Worm (Caenorhabditis elegans): ENCODE measurements around the gene gmeb-3.

Gene gmeb-3

DNA sequence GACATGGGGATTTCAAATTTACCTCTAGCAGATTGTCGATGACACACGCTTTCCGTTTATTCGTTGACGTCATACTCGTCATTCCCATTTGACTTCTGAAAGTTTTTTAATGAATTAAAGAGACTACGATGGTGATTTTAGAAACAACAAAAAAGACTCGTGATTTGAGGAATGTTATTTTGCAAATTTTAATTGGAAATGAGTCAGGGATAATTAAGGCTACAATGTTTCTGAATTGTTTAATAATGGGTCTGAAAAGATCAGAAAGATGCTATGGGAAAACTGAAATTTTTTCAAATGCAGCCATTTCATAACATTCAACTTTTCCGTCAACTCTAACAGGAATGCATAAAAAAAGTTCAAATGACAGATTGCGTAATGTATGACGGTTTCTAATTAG is 2.8 kb upstream of the gmeb-3 start, which contains the start of gene C44F1.1:
Gene C44F1.1, minus strand, starts transcription at position 101 of the 400 bp plus-strand sequence.
- TF ChIP-seq zip-8 (tag; optimal IDR thresholded peaks at IDR 0.05) (peak; percentile 34), unc-120 (tag; optimal IDR thresholded peaks at IDR 0.05; ENCODE audit: poor library complexity, severe bottlenecking) (no peak)

ce11 chrIII:3773173-3773572 is 4.9 kb downstream of the gmeb-3 start, which contains the start of gene lec-4:
Gene lec-4 (minus strand): TSS chrIII:3773326.
- TF ChIP-seq nhr-76 (tag; optimal IDR thresholded peaks at IDR 0.05) (no peak), blmp-1 (tag; optimal IDR thresholded peaks at IDR 0.05) (no peak), lsy-2 (tag; optimal IDR thresholded peaks at IDR 0.05) (no peak), tbx-8 (GFP tag; optimal IDR thresholded peaks at IDR 0.05) (no peak), nhr-12 (tag; optimal IDR thresholded peaks at IDR 0.05) (no peak), elt-1 (tag; optimal IDR thresholded peaks at IDR 0.05; ENCODE audit: borderline replicate concordance, insufficient read depth) (no peak)

- TF ChIP-seq ceh-43 (GFP tag; optimal IDR thresholded peaks at IDR 0.05) (no peak), nhr-28 (tag; optimal IDR thresholded peaks at IDR 0.05) (no peak), lsy-2 (tag; optimal IDR thresholded peaks at IDR 0.05) (no peak), ces-1 (GFP tag; optimal IDR thresholded peaks at IDR 0.05) (no peak), lin-13 (tag; optimal IDR thresholded peaks at IDR 0.05) (no peak)
Observed at ce11 chrIII:3774550-3774949, 6.2 kb downstream of the gmeb-3 start.

- TF ChIP-seq ztf-11 (tag; optimal IDR thresholded peaks at IDR 0.05) (no peak), unc-62 (GFP tag; optimal IDR thresholded peaks at IDR 0.05) (peak; percentile 52), tbx-8 (GFP tag; optimal IDR thresholded peaks at IDR 0.05) (no peak), hlh-1 (tag; optimal IDR thresholded peaks at IDR 0.05) (peak; percentile 68), nhr-12 (tag; optimal IDR thresholded peaks at IDR 0.05) (no peak), lin-13 (tag; optimal IDR thresholded peaks at IDR 0.05) (no peak), mab-5 (tag; optimal IDR thresholded peaks at IDR 0.05) (peak; percentile 40), ceh-43 (GFP tag; optimal IDR thresholded peaks at IDR 0.05) (no peak)
Observed at ce11 chrIII:3781827-3782226, 13.5 kb downstream of the gmeb-3 start.

DNA sequence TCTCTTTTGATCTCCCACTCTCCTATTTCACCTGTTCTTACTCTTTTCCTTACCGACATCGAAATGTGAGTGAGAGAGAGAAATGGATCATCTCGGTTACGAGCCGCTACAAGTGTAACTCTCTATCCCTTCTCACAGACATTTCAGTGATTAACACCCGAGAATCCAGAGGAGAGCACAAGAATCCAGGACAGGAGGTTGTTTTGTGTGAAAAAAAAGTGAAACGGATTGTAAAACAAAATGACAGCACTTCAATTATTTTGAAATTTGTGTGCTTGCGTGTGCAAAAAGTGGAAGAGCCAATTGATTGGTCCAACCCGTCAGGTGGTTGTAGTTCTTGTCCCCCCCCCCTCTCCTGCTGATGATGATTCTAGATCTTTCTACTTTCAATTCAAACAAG is 14.6 kb downstream of the gmeb-3 start:
- TF ChIP-seq lsy-2 (tag; optimal IDR thresholded peaks at IDR 0.05) (no peak), sem-2 (GFP tag; optimal IDR thresholded peaks at IDR 0.05) (no peak), ham-2 (GFP tag; optimal IDR thresholded peaks at IDR 0.05) (no peak), unc-62 (GFP tag; optimal IDR thresholded peaks at IDR 0.05) (peak; percentile 87), unc-120 (tag; optimal IDR thresholded peaks at IDR 0.05; ENCODE audit: poor library complexity, severe bottlenecking) (peak; percentile 80), hlh-1 (tag; optimal IDR thresholded peaks at IDR 0.05) (peak; percentile 62)

DNA sequence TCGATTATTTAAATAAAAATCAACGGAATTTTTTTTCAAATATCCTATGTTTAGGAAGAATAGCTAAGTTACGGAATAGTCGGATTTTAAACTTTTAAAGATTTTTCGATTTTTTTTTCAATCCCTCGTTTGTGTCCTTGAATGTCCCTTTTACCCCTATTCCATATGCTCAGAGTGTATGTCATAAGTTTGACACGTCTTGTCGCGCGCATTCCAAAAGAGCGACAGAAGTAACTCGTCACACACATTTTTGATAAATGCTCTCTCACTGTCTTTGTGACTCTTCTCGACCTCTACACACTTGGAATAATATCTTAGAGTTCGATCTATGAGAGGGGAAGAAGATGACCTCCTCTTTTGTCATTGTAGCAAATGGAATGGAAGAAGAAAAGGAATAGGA is 15.6 kb downstream of the gmeb-3 start:
- TF ChIP-seq unc-62 (GFP tag; optimal IDR thresholded peaks at IDR 0.05): peak; percentile 5
- TF ChIP-seq elt-3 (tag; optimal IDR thresholded peaks at IDR 0.05): no peak
- TF ChIP-seq bed-3 (GFP tag; optimal IDR thresholded peaks at IDR 0.05): no peak
- no peak for TF ChIP-seq drap-1 (GFP tag; optimal IDR thresholded peaks at IDR 0.05)
- TF ChIP-seq lsy-2 (tag; optimal IDR thresholded peaks at IDR 0.05): no peak
- TF ChIP-seq hlh-1 (tag; optimal IDR thresholded peaks at IDR 0.05): no peak
- TF ChIP-seq zip-8 (tag; optimal IDR thresholded peaks at IDR 0.05): no peak
- TF ChIP-seq nhr-237 (tag; optimal IDR thresholded peaks at IDR 0.05): no peak

ce11 chrIII:3785094-3785493 is 16.8 kb downstream of the gmeb-3 start:
- TF ChIP-seq bed-3 (GFP tag; optimal IDR thresholded peaks at IDR 0.05) (no peak), hlh-1 (tag; optimal IDR thresholded peaks at IDR 0.05) (no peak), snpc-4 (tag; optimal IDR thresholded peaks at IDR 0.05) (no peak), drap-1 (GFP tag; optimal IDR thresholded peaks at IDR 0.05) (no peak), M03D4.4 (tag; optimal IDR thresholded peaks at IDR 0.05) (no peak)

- TF ChIP-seq lsy-2 (tag; optimal IDR thresholded peaks at IDR 0.05): no peak
- TF ChIP-seq ces-1 (GFP tag; optimal IDR thresholded peaks at IDR 0.05): no peak
- peak; percentile 81 for TF ChIP-seq unc-120 (tag; optimal IDR thresholded peaks at IDR 0.05; ENCODE audit: poor library complexity, severe bottlenecking)
- no peak for TF ChIP-seq unc-39 (tag; optimal IDR thresholded peaks at IDR 0.05)
- no peak for TF ChIP-seq cnd-1 (tag; optimal IDR thresholded peaks at IDR 0.05)
- TF ChIP-seq unc-62 (GFP tag; optimal IDR thresholded peaks at IDR 0.05): peak; percentile 70
- peak; percentile 64 for TF ChIP-seq ham-2 (GFP tag; optimal IDR thresholded peaks at IDR 0.05)
- TF ChIP-seq hlh-1 (tag; optimal IDR thresholded peaks at IDR 0.05): peak; percentile 57
- no peak for TF ChIP-seq lin-32 (GFP tag; optimal IDR thresholded peaks at IDR 0.05)
- TF ChIP-seq M03D4.4 (tag; optimal IDR thresholded peaks at IDR 0.05): peak; percentile 9
- no peak for TF ChIP-seq lin-13 (tag; optimal IDR thresholded peaks at IDR 0.05)
Observed at ce11 chrIII:3786427-3786935, 18.2 kb downstream of the gmeb-3 start, which contains the start of gene acy-3. Gene acy-3 (minus strand): TSS chrIII:3786477.

All from whole organism, mixed stage, embryonic.